Fruit fly (Drosophila melanogaster) whole organism, embryonic: ENCODE results near the gene Spase12.

ENCODE experiments used
- Adf1 ChIP-seq: fragments of 200-800 bp; sonication (Bioruptor generic); IDR thresholded peaks from 2 replicates; pipeline ENCODE4 v1.3.6; 2022; ENCODE audit warnings: missing biosample characterization, missing genetic modification characterization
- CG12155 ChIP-seq: fragments of 200-800 bp; sonication (Bioruptor generic); optimal IDR thresholded peaks from 3 replicates; lab custom pipeline; 2016; ENCODE audit warnings: missing biosample characterization, missing genetic modification characterization
- CG12299 ChIP-seq: fragments of 200-800 bp; sonication (Bioruptor generic); optimal IDR thresholded peaks from 2 replicates; lab custom pipeline; 2018; ENCODE audit warnings: missing biosample characterization, mild to moderate bottlenecking, missing genetic modification characterization
- CG14710 ChIP-seq: fragments of 200-800 bp; sonication (Bioruptor generic); optimal IDR thresholded peaks from 3 replicates; lab custom pipeline; 2019; ENCODE audit warnings: missing biosample characterization, mild to moderate bottlenecking, missing genetic modification characterization, moderate library complexity
- CG14860 ChIP-seq: fragments of 200-800 bp; sonication (Bioruptor generic); IDR thresholded peaks from 3 replicates; pipeline ENCODE4 v1.3.6; 2022; ENCODE audit warnings: missing biosample characterization, missing genetic modification characterization; ENCODE audit not compliant: partially characterized antibody
- CG17186 ChIP-seq: fragments of 200-800 bp; sonication (Bioruptor generic); optimal IDR thresholded peaks from 3 replicates; lab custom pipeline; 2017; ENCODE audit warnings: missing biosample characterization, missing genetic modification reagents, missing genetic modification characterization
- CG17912 ChIP-seq: fragments of 200-800 bp; sonication (Bioruptor generic); optimal IDR thresholded peaks from 2 replicates; lab custom pipeline; 2018; ENCODE audit warnings: missing biosample characterization, mild to moderate bottlenecking, missing genetic modification characterization
- CG30020 ChIP-seq: fragments of 200-800 bp; optimal IDR thresholded peaks from 2 replicates; lab custom pipeline; 2019; ENCODE audit warnings: missing biosample characterization, mild to moderate bottlenecking, missing genetic modification characterization, moderate library complexity
- CG3838 ChIP-seq: fragments of 200-800 bp; sonication (Bioruptor generic); optimal IDR thresholded peaks from 3 replicates; lab custom pipeline; 2016; ENCODE audit warnings: missing biosample characterization, missing genetic modification characterization
- CG4854 ChIP-seq: fragments of 200-800 bp; sonication (Bioruptor generic); optimal IDR thresholded peaks from 2 replicates; lab custom pipeline; 2016; ENCODE audit warnings: missing biosample characterization, missing genetic modification characterization, inconsistent platforms
- CG6272 ChIP-seq: fragments of 200-800 bp; sonication (Bioruptor generic); IDR thresholded peaks from 2 replicates; pipeline ENCODE4 v1.3.6; 2022; ENCODE audit warnings: missing biosample characterization, missing genetic modification characterization
- CG6654 ChIP-seq: fragments of 200-800 bp; sonication (Bioruptor generic); optimal IDR thresholded peaks from 2 replicates; lab custom pipeline; 2017; ENCODE audit warnings: missing biosample characterization, mild to moderate bottlenecking, missing genetic modification characterization
- CG8359 ChIP-seq: fragments of 200-800 bp; sonication (Bioruptor generic); optimal IDR thresholded peaks from 2 replicates; lab custom pipeline; 2017; ENCODE audit warnings: missing biosample characterization, mild to moderate bottlenecking, missing genetic modification characterization, borderline replicate concordance
- CkIIα-i1 ChIP-seq: fragments of 200-800 bp; sonication (Bioruptor generic); IDR thresholded peaks from 2 replicates; pipeline ENCODE4 v1.3.6; 2022; ENCODE audit warnings: missing biosample characterization, missing genetic modification characterization
- Deaf1 ChIP-seq: fragments of 200-800 bp; optimal IDR thresholded peaks from 3 replicates; lab custom pipeline; 2019; ENCODE audit warnings: missing biosample characterization, mild to moderate bottlenecking, missing genetic modification characterization, moderate library complexity
- Drgx ChIP-seq: fragments of 200-800 bp; sonication (Bioruptor generic); IDR thresholded peaks from 2 replicates; pipeline ENCODE4 v1.3.6; 2022; ENCODE audit warnings: missing biosample characterization, missing genetic modification characterization
- Eip74EF ChIP-seq, 2 experiments: fragments of 200-800 bp in 1 of 2; fragments of >200 bp in 1 of 2; sonication (Bioruptor generic) in 1 of 2; optimal IDR thresholded peaks; 2 replicates each; lab custom pipeline; 2017 to 2019; ENCODE audit warnings: missing biosample characterization in 2 of 2, missing genetic modification characterization in 2 of 2, mild to moderate bottlenecking in 1 of 2, moderate library complexity in 1 of 2
- Ets97D ChIP-seq: fragments of 200-800 bp; sonication (Bioruptor generic); optimal IDR thresholded peaks from 3 replicates; lab custom pipeline; 2016; ENCODE audit warnings: missing biosample characterization, missing genetic modification characterization
- Hey ChIP-seq: fragments of 200-800 bp; sonication (Bioruptor generic); optimal IDR thresholded peaks from 3 replicates; lab custom pipeline; 2018; ENCODE audit warnings: missing biosample characterization, mild to moderate bottlenecking, missing genetic modification characterization
- MBD-R2 ChIP-seq: fragments of 200-800 bp; sonication (Bioruptor generic); IDR thresholded peaks from 2 replicates; pipeline ENCODE4 v1.3.6; 2022; ENCODE audit warnings: missing biosample characterization, missing genetic modification characterization
- MTF-1 ChIP-seq: fragments of 200-800 bp; sonication (Bioruptor generic); optimal IDR thresholded peaks from 2 replicates; lab custom pipeline; 2018; ENCODE audit warnings: missing biosample characterization, mild to moderate bottlenecking, missing genetic modification characterization, borderline replicate concordance
- Nf-YB ChIP-seq: fragments of 200-800 bp; sonication (Bioruptor generic); optimal IDR thresholded peaks from 3 replicates; lab custom pipeline; 2019; ENCODE audit warnings: missing biosample characterization, mild to moderate bottlenecking, missing genetic modification characterization, moderate library complexity
- Nf-YC ChIP-seq: fragments of 200-800 bp; optimal IDR thresholded peaks from 3 replicates; lab custom pipeline; 2019; ENCODE audit warnings: missing biosample characterization, mild to moderate bottlenecking, missing genetic modification characterization, moderate library complexity
- Sox100B ChIP-seq: fragments of 200-800 bp; sonication (Bioruptor generic); optimal IDR thresholded peaks from 3 replicates; lab custom pipeline; 2018; ENCODE audit warnings: missing biosample characterization, mild to moderate bottlenecking, missing genetic modification characterization
- YL-1 ChIP-seq: fragments of 200-800 bp; sonication (Bioruptor generic); optimal IDR thresholded peaks from 3 replicates; lab custom pipeline; 2017; ENCODE audit warnings: missing biosample characterization, mild to moderate bottlenecking, missing genetic modification characterization
- corto ChIP-seq: fragments of 200-800 bp; sonication (Bioruptor generic); optimal IDR thresholded peaks from 2 replicates; lab custom pipeline; 2016; ENCODE audit warnings: missing biosample characterization, mild to moderate bottlenecking, missing genetic modification characterization, moderate library complexity
- gfzf ChIP-seq: fragments of 200-800 bp; sonication (Bioruptor generic); optimal IDR thresholded peaks from 2 replicates; lab custom pipeline; 2016; ENCODE audit warnings: missing biosample characterization, mild to moderate bottlenecking, missing genetic modification characterization, moderate library complexity
- nau ChIP-seq: fragments of 200-800 bp; sonication (Bioruptor generic); optimal IDR thresholded peaks from 3 replicates; lab custom pipeline; 2017; ENCODE audit warnings: missing biosample characterization, mild to moderate bottlenecking, missing genetic modification characterization, missing genetic modification reagents
- otp ChIP-seq: fragments of 200-800 bp; sonication (Bioruptor generic); IDR thresholded peaks from 3 replicates; pipeline ENCODE4, ENCODE4 v1.3.6; 2022; ENCODE audit warnings: missing biosample characterization, missing genetic modification characterization
- pb ChIP-seq: fragments of 200-800 bp; sonication (Bioruptor generic); optimal IDR thresholded peaks from 3 replicates; lab custom pipeline; 2016; ENCODE audit warnings: missing biosample characterization, missing genetic modification characterization
- peb ChIP-seq: fragments of 200-800 bp; sonication (Bioruptor generic); IDR thresholded peaks from 2 replicates; pipeline ENCODE4 v1.3.6; 2022; ENCODE audit warnings: missing biosample characterization, missing genetic modification characterization
- sens-2 ChIP-seq: fragments of 200-800 bp; sonication (Bioruptor generic); IDR thresholded peaks from 2 replicates; pipeline ENCODE4 v1.3.6; 2022; ENCODE audit warnings: missing biosample characterization, missing genetic modification characterization
- shn ChIP-seq: fragments of 200-800 bp; sonication (Bioruptor generic); optimal IDR thresholded peaks from 3 replicates; lab custom pipeline; 2016; ENCODE audit warnings: missing biosample characterization, missing genetic modification characterization
- trem ChIP-seq: fragments of 200-800 bp; optimal IDR thresholded peaks from 3 replicates; lab custom pipeline; 2019; ENCODE audit warnings: missing biosample characterization, mild to moderate bottlenecking, missing genetic modification characterization, moderate library complexity
- tx ChIP-seq: fragments of 200-800 bp; sonication (Bioruptor generic); optimal IDR thresholded peaks from 2 replicates; lab custom pipeline; 2016; ENCODE audit warnings: missing biosample characterization, missing genetic modification characterization
- zen2 ChIP-seq: fragments of 200-800 bp; sonication (Bioruptor generic); IDR thresholded peaks from 3 replicates; pipeline ENCODE4 v1.3.6; 2022; ENCODE audit warnings: missing biosample characterization, missing genetic modification characterization; ENCODE audit not compliant: partially characterized antibody

Gene Spase12

DNA sequence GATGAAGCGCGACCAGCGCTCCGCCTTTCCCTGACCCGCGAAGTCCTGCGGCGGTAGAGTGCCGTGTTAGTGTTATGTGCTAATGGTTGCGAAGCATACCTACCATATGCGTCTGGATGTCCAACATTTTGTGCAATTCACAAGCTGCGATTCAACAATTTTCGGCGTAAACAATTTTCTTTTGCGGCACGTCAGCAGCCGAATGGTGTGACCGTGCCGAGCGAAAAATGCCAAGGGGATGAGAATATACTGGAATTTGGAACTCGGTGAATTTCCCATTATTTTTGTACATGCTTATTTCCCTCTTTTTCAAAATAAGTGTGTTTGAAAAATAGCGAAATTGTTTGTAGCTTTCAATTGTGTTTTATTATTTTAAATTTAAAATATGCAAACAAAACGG is at the start of gene Spase12 (continued):
- TF ChIP-seq sens-2 (no peak), YL-1 (peak; percentile 76), zen2 (GFP tag; lab: Robert Waterston, UW) (no peak), CG4854 (GFP tag; lab: Kevin White, UChicago) (no peak), pb (GFP tag; lab: Kevin White, UChicago) (no peak), gfzf (GFP tag; lab: Kevin White, UChicago) (peak; percentile 79), CG6272 (GFP tag; lab: Robert Waterston, UW) (no peak), CG8359 (GFP tag; lab: Kevin White, UChicago) (no peak), Sox100B (GFP tag; lab: Kevin White, UChicago) (no peak), Adf1 (GFP tag; lab: Robert Waterston, UW) (no peak), trem (tag; lab: Kevin White, UChicago) (no peak), MTF-1 (GFP tag; lab: Kevin White, UChicago) (no peak), Deaf1 (tag; lab: Kevin White, UChicago) (no peak), CG14710 (tag; lab: Kevin White, UChicago) (peak; percentile 4), CG12299 (no peak), MBD-R2 (GFP tag; lab: Robert Waterston, UW) (peak; percentile 70), CG14860 (GFP tag; lab: Robert Waterston, UW) (no peak), CkIIα-i1 (GFP tag; lab: Robert Waterston, UW) (no peak), CG30020 (tag; lab: Kevin White, UChicago) (no peak), CG6654 (GFP tag; lab: Kevin White, UChicago) (no peak), peb (GFP tag; lab: Robert Waterston, UW) (no peak), CG17912 (GFP tag; lab: Kevin White, UChicago) (no peak), CG3838 (GFP tag; lab: Kevin White, UChicago) (no peak), CG17186 (GFP tag; lab: Kevin White, UChicago) (no peak), tx (no peak), CG12155 (GFP tag; lab: Kevin White, UChicago) (no peak), Hey (tag; lab: Kevin White, UChicago) (no peak)

DNA sequence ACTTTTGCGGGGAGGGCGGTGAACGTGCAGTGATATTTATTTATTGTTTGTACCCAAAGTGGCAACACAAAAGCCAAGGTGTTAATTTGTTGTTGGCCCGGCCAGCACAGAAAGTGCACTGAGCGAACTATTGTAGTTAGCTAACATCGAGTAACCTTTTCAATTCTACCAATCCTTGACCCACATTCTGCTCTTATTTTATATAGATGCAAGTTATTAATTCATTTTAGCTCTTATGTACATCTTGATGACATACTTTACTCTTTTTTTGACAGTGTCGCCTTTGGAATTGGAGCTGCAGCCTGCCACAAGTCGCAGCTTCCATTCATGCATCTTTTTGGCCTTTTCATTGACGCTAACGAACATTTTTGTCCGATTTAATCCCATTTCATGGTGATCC is 47.5 kb upstream of the Spase12 start:
- no peak for TF ChIP-seq Ets97D (GFP tag; lab: Kevin White, UChicago)
- peak; percentile 33; the same call in 1 of the 2 replicates for TF ChIP-seq Drgx (GFP tag; lab: Robert Waterston, UW)
- TF ChIP-seq Eip74EF (GFP tag; optimal IDR thresholded peaks at IDR 0.05; lab: Kevin White, UChicago): no peak
- no peak for TF ChIP-seq nau (GFP tag; lab: Kevin White, UChicago)
- 0 out of 3 replicates have a peak, but pooled peaks have one; percentile 22 for TF ChIP-seq otp (GFP tag; lab: Robert Waterston, UW)
- TF ChIP-seq shn (GFP tag; lab: Kevin White, UChicago): no peak

DNA sequence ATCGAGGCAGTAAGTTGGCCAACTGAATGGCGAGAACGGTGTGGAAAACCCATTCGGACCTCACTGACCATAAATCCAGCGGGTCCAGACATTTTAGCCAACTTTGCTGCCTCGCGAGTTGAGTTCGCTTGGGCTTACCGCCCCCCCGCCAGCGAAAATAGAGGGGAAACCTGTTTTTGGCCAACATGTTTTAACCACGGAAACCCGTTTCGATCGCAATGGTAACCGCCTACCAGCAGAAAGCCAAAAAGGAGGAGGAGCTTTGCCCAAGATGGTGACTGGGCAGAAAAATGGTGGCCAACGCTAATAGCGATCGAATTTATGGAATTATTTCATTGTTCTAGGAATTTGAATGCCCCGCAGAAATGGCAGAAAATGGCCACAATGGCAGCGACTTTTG is 35.6 kb upstream of the Spase12 start:
- TF ChIP-seq Nf-YB (GFP tag; lab: Kevin White, UChicago) (peak; percentile 67), corto (GFP tag; lab: Kevin White, UChicago) (no peak), Nf-YC (peak; percentile 81)
